Worm (Caenorhabditis elegans) whole organism, L3 larva: ENCODE measurements around the gene kbp-1.

Experiments
- ceh-28 ChIP-seq: fragments of 150-350 bp; optimal IDR thresholded peaks from 2 replicates; lab custom pipeline; 2014; ENCODE audit warnings: missing biosample characterization, missing genetic modification reagents, missing genetic modification characterization
- ceh-82 ChIP-seq: fragments of 150-350 bp; optimal IDR thresholded peaks from 2 replicates; lab custom pipeline; 2014; ENCODE audit warnings: missing biosample characterization, missing genetic modification characterization
- elt-3 ChIP-seq, 3 experiments: fragments of 150-350 bp in 1 of 3; sonication (generic microtip) in 2 of 3; optimal IDR thresholded peaks; 2 replicates in 2 of 3; 4 replicates in 1 of 3; lab custom pipeline; 2014 to 2017; ENCODE audit warnings: missing biosample characterization in 3 of 3, missing genetic modification characterization in 3 of 3
- fkh-10 ChIP-seq: sonication (generic microtip); optimal IDR thresholded peaks from 2 replicates; lab custom pipeline; 2017; ENCODE audit warnings: missing biosample characterization, missing genetic modification reagents, missing genetic modification characterization
- fos-1 ChIP-seq: fragments of 150-350 bp; optimal IDR thresholded peaks from 2 replicates; lab custom pipeline; 2014; ENCODE audit warnings: missing biosample characterization, missing genetic modification characterization
- jun-1 ChIP-seq: fragments of 150-350 bp; optimal IDR thresholded peaks from 2 replicates; lab custom pipeline; 2014; ENCODE audit warnings: missing biosample characterization, missing genetic modification reagents, missing genetic modification characterization
- sea-2 ChIP-seq: fragments of 150-350 bp; sonication (generic microtip); optimal IDR thresholded peaks from 4 replicates; lab custom pipeline; 2014; ENCODE audit warnings: missing biosample characterization, missing genetic modification reagents, missing genetic modification characterization
- zag-1 ChIP-seq: fragments of 150-350 bp; optimal IDR thresholded peaks from 2 replicates; lab custom pipeline; 2014; ENCODE audit warnings: missing biosample characterization, missing genetic modification characterization

DNA sequence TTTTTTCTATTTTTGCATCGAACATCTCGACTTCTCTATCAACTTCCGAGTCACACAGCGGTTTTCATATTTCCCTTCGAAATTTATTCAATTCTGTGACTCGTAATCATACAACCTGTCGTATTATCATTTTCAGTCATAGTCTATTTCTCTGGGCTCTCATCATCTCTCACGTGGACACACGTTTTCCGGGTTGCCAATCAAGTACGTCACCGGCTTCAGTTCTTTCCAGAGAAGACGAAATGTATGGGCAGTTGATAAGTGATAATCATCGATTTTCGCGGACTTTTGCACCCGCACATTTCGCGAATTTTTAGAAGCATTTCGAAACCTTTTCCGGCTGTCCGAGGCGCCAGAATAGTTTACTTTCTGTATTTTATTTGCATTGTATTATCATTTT lies 19.2 kb upstream of the kbp-1 start, which contains the start of gene srv-1:
- no peak for TF ChIP-seq elt-3 (tag; optimal IDR thresholded peaks at IDR 0.05; lab: Kevin White, UChicago)
- TF ChIP-seq ceh-82 (tag; lab: Kevin White, UChicago): no peak
- TF ChIP-seq fkh-10 (GFP tag; lab: Kevin White, UChicago): no peak
- no peak for TF ChIP-seq zag-1
- no peak for TF ChIP-seq sea-2 (GFP tag; lab: Kevin White, UChicago)
- TF ChIP-seq jun-1: peak; percentile 58
- TF ChIP-seq fos-1: no peak
- no peak for TF ChIP-seq ceh-28 (tag; lab: Kevin White, UChicago)
